Fruit fly (Drosophila melanogaster): ENCODE results near the gene Proc.

The Proc gene

dm6 chr2L:7885271-7885670 lies 14.0 kb upstream of the Proc start, which contains the start of the genes SmE and CG34132 (continued):
- no peak for TF ChIP-seq vvl (GFP tag; IDR thresholded peaks at IDR 0.05)
- TF ChIP-seq ham (GFP tag; IDR thresholded peaks at IDR 0.05), result no peak
- peak; percentile 93 for TF ChIP-seq BEAF-32 (GFP tag; optimal IDR thresholded peaks at IDR 0.05)
- TF ChIP-seq CG3281 (GFP tag; optimal IDR thresholded peaks at IDR 0.05), result no peak
- no peak for TF ChIP-seq CG8765 (GFP tag; IDR thresholded peaks at IDR 0.05)
- no peak for TF ChIP-seq slp2 (GFP tag; optimal IDR thresholded peaks at IDR 0.05)
- TF ChIP-seq nerfin-2 (GFP tag; IDR thresholded peaks at IDR 0.05; ENCODE audit: partially characterized antibody), result peak; percentile 91
- TF ChIP-seq unc-4 (GFP tag; IDR thresholded peaks at IDR 0.05; ENCODE audit: partially characterized antibody), result peak; percentile 92
- TF ChIP-seq CG3163 (GFP tag; optimal IDR thresholded peaks at IDR 0.05), result no peak
- no peak for TF ChIP-seq NfI (GFP tag; optimal IDR thresholded peaks at IDR 0.05)
- TF ChIP-seq dmrt11E (tag; optimal IDR thresholded peaks at IDR 0.05), result no peak
- TF ChIP-seq CG4707 (GFP tag; optimal IDR thresholded peaks at IDR 0.05), result no peak
- no peak for TF ChIP-seq CG1792 (GFP tag; optimal IDR thresholded peaks at IDR 0.05)
- TF ChIP-seq sd (tag; optimal IDR thresholded peaks at IDR 0.05), result no peak
- TF ChIP-seq CG12236 (GFP tag; optimal IDR thresholded peaks at IDR 0.05), result no peak
- TF ChIP-seq Taf1 (GFP tag; IDR thresholded peaks at IDR 0.05), result no peak
- no peak for TF ChIP-seq crc (GFP tag; optimal IDR thresholded peaks at IDR 0.05)
- peak; percentile 98 for TF ChIP-seq CG16813 (GFP tag; IDR thresholded peaks at IDR 0.05; ENCODE audit: partially characterized antibody)
- peak; percentile 66 for TF ChIP-seq MESR4 (GFP tag; optimal IDR thresholded peaks at IDR 0.05)
- TF ChIP-seq dati (GFP tag; IDR thresholded peaks at IDR 0.05), result no peak
- no peak for TF ChIP-seq fd102C (GFP tag; optimal IDR thresholded peaks at IDR 0.05)
- no peak for TF ChIP-seq CG12942 (GFP tag; optimal IDR thresholded peaks at IDR 0.05)
- TF ChIP-seq Dip2 (GFP tag; IDR thresholded peaks at IDR 0.05), result no peak
- no peak for TF ChIP-seq CG8290 (GFP tag; optimal IDR thresholded peaks at IDR 0.05)
- peak in 1 of 2 experiments; percentile 40 for TF ChIP-seq CG8290 (tag; optimal IDR thresholded peaks at IDR 0.05)
- TF ChIP-seq gem (tag; optimal IDR thresholded peaks at IDR 0.05), result no peak
- no peak for TF ChIP-seq fru (optimal IDR thresholded peaks at IDR 0.05)
- no peak for TF ChIP-seq CG7786 (GFP tag; optimal IDR thresholded peaks at IDR 0.05)
- peak; percentile 98 for TF ChIP-seq Opbp (GFP tag; IDR thresholded peaks at IDR 0.05; ENCODE audit: partially characterized antibody)
- TF ChIP-seq Usf (GFP tag; optimal IDR thresholded peaks at IDR 0.05), result no peak
- no peak for TF ChIP-seq ftz-f1 (GFP tag; optimal IDR thresholded peaks at IDR 0.05)
- peak; percentile 59 for TF ChIP-seq stwl (tag; optimal IDR thresholded peaks at IDR 0.05)
- no peak for TF ChIP-seq gcm (GFP tag; optimal IDR thresholded peaks at IDR 0.05)
- no peak for TF ChIP-seq wek (GFP tag; optimal IDR thresholded peaks at IDR 0.05)
- TF ChIP-seq CG34376 (GFP tag; optimal IDR thresholded peaks at IDR 0.05), result no peak
- no peak for TF ChIP-seq CG8388 (GFP tag; optimal IDR thresholded peaks at IDR 0.05)
- TF ChIP-seq mam (GFP tag; optimal IDR thresholded peaks at IDR 0.05), result no peak
- TF ChIP-seq CG11560 (tag; IDR thresholded peaks at IDR 0.05), result no peak
- TF ChIP-seq dpn (GFP tag; optimal IDR thresholded peaks at IDR 0.05), result peak in 1 of 2 experiments; percentile 3
- peak; percentile 94 for TF ChIP-seq zen2 (GFP tag; IDR thresholded peaks at IDR 0.05; ENCODE audit: partially characterized antibody)
- no peak for TF ChIP-seq CG2678 (tag; optimal IDR thresholded peaks at IDR 0.05)
- no peak for TF ChIP-seq cg (GFP tag; optimal IDR thresholded peaks at IDR 0.05)
- TF ChIP-seq tll (GFP tag; optimal IDR thresholded peaks at IDR 0.05), result no peak
- TF ChIP-seq Hsf (GFP tag; optimal IDR thresholded peaks at IDR 0.05), result no peak
- TF ChIP-seq Side (GFP tag; optimal IDR thresholded peaks at IDR 0.05), result no peak
- no peak for TF ChIP-seq CG9817 (tag; optimal IDR thresholded peaks at IDR 0.05)
- TF ChIP-seq CG13287 (GFP tag; IDR thresholded peaks at IDR 0.05; ENCODE audit: partially characterized antibody), result peak; percentile 94
- no peak for TF ChIP-seq CG12299 (tag; optimal IDR thresholded peaks at IDR 0.05)
- no peak for TF ChIP-seq Mad (GFP tag; optimal IDR thresholded peaks at IDR 0.05)
- no peak for TF ChIP-seq CG9876 (GFP tag; optimal IDR thresholded peaks at IDR 0.05)
- no peak for TF ChIP-seq CG3838 (GFP tag; optimal IDR thresholded peaks at IDR 0.05)

All from whole organism, embryonic.